Fruit fly (Drosophila melanogaster) whole organism, embryonic: ENCODE data around the gene CG15741.

Experiments used
- CG10565 ChIP-seq: fragments of 200-800 bp; sonication (Bioruptor generic); optimal IDR thresholded peaks from 3 replicates; lab custom pipeline; 2016; ENCODE audit warnings: missing biosample characterization, mild to moderate bottlenecking, missing genetic modification characterization
- CG11093 ChIP-seq: fragments of 200-800 bp; sonication (Bioruptor generic); IDR thresholded peaks from 3 replicates; pipeline ENCODE4 v1.3.6; 2022; ENCODE audit warnings: missing biosample characterization, missing genetic modification characterization
- CG11398 ChIP-seq: fragments of 200-800 bp; sonication (Bioruptor generic); optimal IDR thresholded peaks from 2 replicates; lab custom pipeline; 2016; ENCODE audit warnings: missing biosample characterization, missing genetic modification characterization
- CG11504 ChIP-seq: fragments of 200-800 bp; sonication (Bioruptor generic); optimal IDR thresholded peaks from 3 replicates; lab custom pipeline; 2019; ENCODE audit warnings: missing biosample characterization, mild to moderate bottlenecking, missing genetic modification characterization, moderate library complexity
- CG1233 ChIP-seq: fragments of 200-800 bp; sonication (Bioruptor generic); optimal IDR thresholded peaks from 4 replicates; lab custom pipeline; 2018; ENCODE audit warnings: missing biosample characterization, mild to moderate bottlenecking, missing genetic modification characterization
- CG12391 ChIP-seq: fragments of 200-800 bp; sonication (Bioruptor generic); optimal IDR thresholded peaks from 3 replicates; lab custom pipeline; 2018; ENCODE audit warnings: missing biosample characterization, mild to moderate bottlenecking, missing genetic modification characterization, moderate library complexity
- CG12659 ChIP-seq: fragments of 200-800 bp; sonication (Bioruptor generic); optimal IDR thresholded peaks from 3 replicates; lab custom pipeline; 2017; ENCODE audit warnings: mild to moderate bottlenecking, missing biosample characterization, missing genetic modification reagents, missing genetic modification characterization
- CG13624 ChIP-seq: fragments of 200-800 bp; sonication (Bioruptor generic); optimal IDR thresholded peaks from 2 replicates; lab custom pipeline; 2016; ENCODE audit warnings: missing biosample characterization, missing genetic modification characterization
- CG13894 ChIP-seq: fragments of 200-800 bp; sonication (Bioruptor generic); optimal IDR thresholded peaks from 3 replicates; lab custom pipeline; 2018; ENCODE audit warnings: missing biosample characterization, mild to moderate bottlenecking, missing genetic modification characterization, moderate library complexity
- CG14014 ChIP-seq: fragments of 200-800 bp; sonication (Bioruptor generic); IDR thresholded peaks from 2 replicates; pipeline ENCODE4 v1.3.6; 2022; ENCODE audit warnings: missing biosample characterization, missing genetic modification characterization
- CG14860 ChIP-seq: fragments of 200-800 bp; sonication (Bioruptor generic); IDR thresholded peaks from 3 replicates; pipeline ENCODE4 v1.3.6; 2022; ENCODE audit warnings: missing biosample characterization, missing genetic modification characterization; ENCODE audit not compliant: partially characterized antibody
- CG16779 ChIP-seq: fragments of 200-800 bp; sonication (Bioruptor generic); IDR thresholded peaks from 2 replicates; pipeline ENCODE4 v1.3.6; 2022; ENCODE audit warnings: missing biosample characterization, missing genetic modification characterization
- CG17802 ChIP-seq: fragments of 200-800 bp; sonication (Bioruptor generic); optimal IDR thresholded peaks from 2 replicates; lab custom pipeline; 2018; ENCODE audit warnings: missing biosample characterization, mild to moderate bottlenecking, missing genetic modification characterization, moderate library complexity
- CG18764 ChIP-seq: fragments of 200-800 bp; sonication (Bioruptor generic); optimal IDR thresholded peaks from 3 replicates; lab custom pipeline; 2016; ENCODE audit warnings: missing biosample characterization, missing genetic modification characterization
- CG2116 ChIP-seq: fragments of 200-800 bp; sonication (Bioruptor generic); optimal IDR thresholded peaks from 3 replicates; lab custom pipeline; 2018; ENCODE audit warnings: missing biosample characterization, mild to moderate bottlenecking, missing genetic modification characterization
- CG5953 ChIP-seq: fragments of 200-800 bp; sonication (Bioruptor generic); IDR thresholded peaks from 2 replicates; pipeline ENCODE4 v1.3.6; 2022; ENCODE audit warnings: missing biosample characterization, missing genetic modification characterization
- CG6854 ChIP-seq: fragments of 200-800 bp; sonication (Bioruptor generic); optimal IDR thresholded peaks from 3 replicates; lab custom pipeline; 2017; ENCODE audit warnings: missing biosample characterization, mild to moderate bottlenecking, missing genetic modification characterization
- CG9932 ChIP-seq: fragments of 200-800 bp; sonication (Bioruptor generic); IDR thresholded peaks from 2 replicates; pipeline ENCODE4 v1.3.6; 2022; ENCODE audit warnings: missing biosample characterization, missing genetic modification characterization
- Dip3 ChIP-seq: fragments of 200-800 bp; sonication (Bioruptor generic); optimal IDR thresholded peaks from 3 replicates; lab custom pipeline; 2016; ENCODE audit warnings: missing biosample characterization, missing genetic modification characterization
- Fer1 ChIP-seq: fragments of 200-800 bp; sonication (Bioruptor generic); optimal IDR thresholded peaks from 2 replicates; lab custom pipeline; 2017; ENCODE audit warnings: missing biosample characterization, mild to moderate bottlenecking, missing genetic modification characterization
- Fer2 ChIP-seq: fragments of 200-800 bp; sonication (Bioruptor generic); optimal IDR thresholded peaks from 2 replicates; lab custom pipeline; 2018; ENCODE audit warnings: missing biosample characterization, mild to moderate bottlenecking, missing genetic modification characterization, moderate library complexity
- Fer3 ChIP-seq: fragments of 200-800 bp; sonication (Bioruptor generic); optimal IDR thresholded peaks from 2 replicates; lab custom pipeline; 2018; ENCODE audit warnings: missing biosample characterization, mild to moderate bottlenecking, missing genetic modification characterization, moderate library complexity
- Hmx ChIP-seq: fragments of 200-800 bp; sonication (Bioruptor generic); optimal IDR thresholded peaks from 2 replicates; lab custom pipeline; 2016; ENCODE audit warnings: missing biosample characterization, missing genetic modification characterization
- Lim3 ChIP-seq: fragments of 200-800 bp; sonication (Bioruptor generic); IDR thresholded peaks from 2 replicates; pipeline ENCODE4 v1.3.6; 2022; ENCODE audit warnings: missing biosample characterization, missing genetic modification characterization
- Side ChIP-seq: fragments of 200-800 bp; sonication (Bioruptor generic); optimal IDR thresholded peaks from 2 replicates; lab custom pipeline; 2016; ENCODE audit warnings: missing biosample characterization, missing genetic modification characterization
- Sin3A ChIP-seq: fragments of >200 bp; optimal IDR thresholded peaks from 2 replicates; lab custom pipeline; 2018
- Sox102F ChIP-seq: fragments of 200-800 bp; sonication (Bioruptor generic); optimal IDR thresholded peaks from 2 replicates; lab custom pipeline; 2018; ENCODE audit warnings: missing biosample characterization, mild to moderate bottlenecking, missing genetic modification characterization, moderate library complexity
- YL-1 ChIP-seq: fragments of 200-800 bp; sonication (Bioruptor generic); optimal IDR thresholded peaks from 3 replicates; lab custom pipeline; 2017; ENCODE audit warnings: missing biosample characterization, mild to moderate bottlenecking, missing genetic modification characterization
- az2 ChIP-seq: fragments of 200-800 bp; sonication (Bioruptor generic); optimal IDR thresholded peaks from 3 replicates; lab custom pipeline; 2016; ENCODE audit warnings: missing biosample characterization, missing genetic modification characterization
- bsh ChIP-seq, 2 experiments: fragments of 200-800 bp; sonication (Bioruptor generic); optimal IDR thresholded peaks; 2 replicates each; lab custom pipeline; 2017 to 2018; ENCODE audit warnings: mild to moderate bottlenecking in 2 of 2, missing biosample characterization in 2 of 2, missing genetic modification characterization in 2 of 2, moderate library complexity in 1 of 2
- btn ChIP-seq: fragments of 200-800 bp; sonication (Bioruptor generic); optimal IDR thresholded peaks from 2 replicates; lab custom pipeline; 2016; ENCODE audit warnings: missing biosample characterization, missing genetic modification characterization
- cato ChIP-seq: fragments of 200-800 bp; sonication (Bioruptor generic); optimal IDR thresholded peaks from 2 replicates; lab custom pipeline; 2016; ENCODE audit warnings: missing biosample characterization, missing genetic modification characterization, borderline replicate concordance
- cg ChIP-seq: fragments of 200-800 bp; sonication (Bioruptor generic); optimal IDR thresholded peaks from 3 replicates; lab custom pipeline; 2019; ENCODE audit warnings: missing biosample characterization, mild to moderate bottlenecking, missing genetic modification characterization, moderate library complexity
- eve ChIP-seq, 2 experiments: fragments of >200 bp; optimal IDR thresholded peaks; 2 replicates each; lab custom pipeline; 2017; ENCODE audit warnings: missing biosample characterization in 2 of 2, missing genetic modification characterization in 2 of 2
- hkb ChIP-seq, 2 experiments: fragments of 200-800 bp in 1 of 2; fragments of >200 bp in 1 of 2; sonication (Bioruptor generic) in 1 of 2; IDR thresholded peaks in 1 of 2; optimal IDR thresholded peaks in 1 of 2; 2 replicates each; pipeline versions ENCODE4 v1.3.6 to Lab custom; 2017 to 2022; ENCODE audit warnings: missing biosample characterization in 1 of 2, missing genetic modification characterization in 1 of 2
- knrl ChIP-seq: fragments of 200-800 bp; sonication (Bioruptor generic); IDR thresholded peaks from 3 replicates; pipeline ENCODE4 v1.3.6; 2022; ENCODE audit warnings: missing biosample characterization, missing genetic modification characterization; ENCODE audit not compliant: partially characterized antibody
- maf-S ChIP-seq: fragments of 200-800 bp; sonication (Bioruptor generic); optimal IDR thresholded peaks from 2 replicates; lab custom pipeline; 2016; ENCODE audit warnings: missing biosample characterization, missing genetic modification characterization
- nerfin-2 ChIP-seq: fragments of 200-800 bp; sonication (Bioruptor generic); IDR thresholded peaks from 2 replicates; pipeline ENCODE4 v1.3.6; 2022; ENCODE audit warnings: missing biosample characterization, missing genetic modification characterization; ENCODE audit not compliant: partially characterized antibody
- pho ChIP-seq: fragments of 200-800 bp; sonication (Bioruptor generic); optimal IDR thresholded peaks from 2 replicates; lab custom pipeline; 2016; ENCODE audit warnings: missing biosample characterization, missing genetic modification characterization
- sens ChIP-seq: fragments of 200-800 bp; sonication (Bioruptor generic); peaks from one replicate; lab custom pipeline; 2016; ENCODE audit warnings: missing biosample characterization, missing genetic modification characterization
- seq ChIP-seq: fragments of 200-800 bp; sonication (Bioruptor generic); IDR thresholded peaks from 2 replicates; pipeline ENCODE4 v1.3.6; 2022; ENCODE audit warnings: missing biosample characterization, missing genetic modification characterization
- sima ChIP-seq: fragments of 200-800 bp; sonication (Bioruptor generic); optimal IDR thresholded peaks from 2 replicates; lab custom pipeline; 2016; ENCODE audit warnings: missing biosample characterization, missing genetic modification characterization
- sug ChIP-seq: fragments of 200-800 bp; optimal IDR thresholded peaks from 2 replicates; lab custom pipeline; 2019; ENCODE audit warnings: missing biosample characterization, mild to moderate bottlenecking, missing genetic modification characterization, moderate library complexity
- tap ChIP-seq: fragments of 200-800 bp; optimal IDR thresholded peaks from 3 replicates; lab custom pipeline; 2019; ENCODE audit warnings: missing biosample characterization, mild to moderate bottlenecking, missing genetic modification characterization, moderate library complexity
- toy ChIP-seq: fragments of 200-800 bp; sonication (Bioruptor generic); IDR thresholded peaks from 2 replicates; pipeline ENCODE4 v1.3.6; 2022; ENCODE audit warnings: missing biosample characterization, missing genetic modification characterization
- unpg ChIP-seq: fragments of 200-800 bp; sonication (Bioruptor generic); optimal IDR thresholded peaks from 3 replicates; lab custom pipeline; 2018; ENCODE audit warnings: missing biosample characterization, mild to moderate bottlenecking, missing genetic modification characterization, moderate library complexity
- usp ChIP-seq: fragments of >200 bp; optimal IDR thresholded peaks from 2 replicates; lab custom pipeline; 2017; ENCODE audit warnings: missing biosample characterization, missing genetic modification characterization
- wek ChIP-seq: fragments of 200-800 bp; sonication (Bioruptor generic); optimal IDR thresholded peaks from 3 replicates; lab custom pipeline; 2018; ENCODE audit warnings: missing biosample characterization, mild to moderate bottlenecking, missing genetic modification characterization, moderate library complexity
- yki ChIP-seq: fragments of >200 bp; optimal IDR thresholded peaks from 3 replicates; lab custom pipeline; 2018
- zen2 ChIP-seq: fragments of 200-800 bp; sonication (Bioruptor generic); IDR thresholded peaks from 3 replicates; pipeline ENCODE4 v1.3.6; 2022; ENCODE audit warnings: missing biosample characterization, missing genetic modification characterization; ENCODE audit not compliant: partially characterized antibody

Gene CG15741

dm6 chrX:11848507-11849264, 10.9 kb upstream of the CG15741 start (continued):
- TF ChIP-seq sens (peak; percentile 18), CG2116 (GFP tag; lab: Kevin White, UChicago) (no peak), bsh (GFP tag; optimal IDR thresholded peaks at IDR 0.05; lab: Kevin White, UChicago) (peak in 1 of 2 experiments; percentile 7), btn (GFP tag; lab: Kevin White, UChicago) (no peak), CG13894 (tag; lab: Kevin White, UChicago) (no peak), nerfin-2 (GFP tag; lab: Robert Waterston, UW) (no peak), cg (no peak), Sin3A (no peak), CG11398 (GFP tag; lab: Kevin White, UChicago) (no peak), CG5953 (GFP tag; lab: Robert Waterston, UW) (no peak), CG12659 (GFP tag; lab: Kevin White, UChicago) (peak; percentile 34), Fer3 (tag; lab: Kevin White, UChicago) (peak; percentile 48), Dip3 (GFP tag; lab: Kevin White, UChicago) (no peak), CG14860 (GFP tag; lab: Robert Waterston, UW) (no peak), CG18764 (GFP tag; lab: Kevin White, UChicago) (no peak), CG12391 (tag; lab: Kevin White, UChicago) (peak; percentile 49), wek (no peak), seq (GFP tag; lab: Robert Waterston, UW) (peak; percentile 26; the same call in 1 of the 2 replicates), CG17802 (tag; lab: Kevin White, UChicago) (no peak), CG14014 (GFP tag; lab: Robert Waterston, UW) (no peak), Fer2 (tag; lab: Kevin White, UChicago) (peak; percentile 17), CG11093 (GFP tag; lab: Robert Waterston, UW) (0 out of 3 replicates have a peak, but pooled peaks have one; percentile 13), toy (no peak), CG6854 (GFP tag; lab: Kevin White, UChicago) (no peak), sug (tag; lab: Kevin White, UChicago) (no peak), eve (GFP tag; optimal IDR thresholded peaks at IDR 0.05; lab: Kevin White, UChicago) (no peak), unpg (peak; percentile 62), CG9932 (GFP tag; lab: Robert Waterston, UW) (peak; percentile 37), pho (GFP tag; lab: Kevin White, UChicago) (no peak), yki (lab: Kevin White, UChicago) (no peak), sima (no peak), YL-1 (no peak), CG11504 (tag; lab: Kevin White, UChicago) (peak; percentile 76), CG16779 (GFP tag; lab: Robert Waterston, UW) (no peak), CG1233 (GFP tag; lab: Kevin White, UChicago) (peak; percentile 16), maf-S (GFP tag; lab: Kevin White, UChicago) (no peak), Sox102F (GFP tag; lab: Kevin White, UChicago) (peak; percentile 79), CG13624 (GFP tag; lab: Kevin White, UChicago) (no peak), knrl (GFP tag; lab: Robert Waterston, UW) (no peak), Side (GFP tag; lab: Kevin White, UChicago) (no peak), Fer1 (GFP tag; lab: Kevin White, UChicago) (peak; percentile 42), usp (GFP tag; lab: Kevin White, UChicago) (no peak), tap (tag; lab: Kevin White, UChicago) (peak; percentile 50), az2 (GFP tag; lab: Kevin White, UChicago) (peak; percentile 25), zen2 (no peak), Lim3 (GFP tag; lab: Robert Waterston, UW) (no peak), hkb (optimal IDR thresholded peaks at IDR 0.05; lab: Kevin White, UChicago) (no peak), hkb (GFP tag; IDR thresholded peaks at IDR 0.05; lab: Robert Waterston, UW) (peak; percentile 70), Hmx (GFP tag; lab: Kevin White, UChicago) (no peak), CG10565 (GFP tag; lab: Kevin White, UChicago) (no peak), cato (GFP tag; lab: Kevin White, UChicago) (no peak)
